Fruit fly (Drosophila melanogaster) whole organism, larva: Measurements from ENCODE around the gene Taf13.
A peak's percentile ranks its signal among the peaks of the same experiment; 100 is the strongest.

Experiments
- noc ChIP-seq: fragments of 200-800 bp; sonication (Bioruptor generic); optimal IDR thresholded peaks from 3 replicates; lab custom pipeline; 2019; ENCODE audit warnings: missing biosample characterization, mild to moderate bottlenecking, missing genetic modification characterization, moderate library complexity

Taf13 gene

dm6 chr2L:20093794-20094193 lies at the start of gene Taf13, which contains the start of gene nesd:
TSS of gene Taf13 (minus strand) at chr2L:20093849.
TSS of gene nesd (plus strand) at chr2L:20093972.
- peak; percentile 22 for TF ChIP-seq noc (tag; lab: Kevin White, UChicago)

dm6 chr2L:20134823-20135222 lies 41.2 kb upstream of the Taf13 start, which contains the start of gene CG10651:
TSS of gene CG10651 (minus strand) at chr2L:20134923.
- no peak for TF ChIP-seq noc (tag; lab: Kevin White, UChicago)

- no peak for TF ChIP-seq noc (tag; lab: Kevin White, UChicago)
Observed at dm6 chr2L:20121233-20121551, 27.5 kb upstream of the Taf13 start.

dm6 chr2L:20120388-20121232 lies 27.0 kb upstream of the Taf13 start:
- no peak for TF ChIP-seq noc (tag; lab: Kevin White, UChicago)

dm6 chr2L:20117752-20118151 lies 24.1 kb upstream of the Taf13 start:
- TF ChIP-seq noc (tag; lab: Kevin White, UChicago) = no peak

dm6 chr2L:20115865-20116264 lies 22.2 kb upstream of the Taf13 start:
- no peak for TF ChIP-seq noc (tag; lab: Kevin White, UChicago)

dm6 chr2L:20106595-20106994 lies 12.9 kb upstream of the Taf13 start:
- TF ChIP-seq noc (tag; lab: Kevin White, UChicago) = no peak

- TF ChIP-seq noc (tag; lab: Kevin White, UChicago) = no peak
Observed at dm6 chr2L:20104526-20104925, 10.9 kb upstream of the Taf13 start.

- no peak for TF ChIP-seq noc (tag; lab: Kevin White, UChicago)
Observed at dm6 chr2L:20104050-20104449, 10.4 kb upstream of the Taf13 start, which contains the start of gene CG13970. TSS of gene CG13970 (minus strand) at chr2L:20104150.

- peak; percentile 20 for TF ChIP-seq noc (tag; lab: Kevin White, UChicago)
Observed at dm6 chr2L:20098194-20098593, 4.5 kb upstream of the Taf13 start.

- no peak for TF ChIP-seq noc (tag; lab: Kevin White, UChicago)
Observed at dm6 chr2L:20097773-20098172, 4.1 kb upstream of the Taf13 start.

dm6 chr2L:20097105-20097631 lies 3.5 kb upstream of the Taf13 start, which contains the start of the genes mRpS18B and Kua:
TSS of gene mRpS18B (minus strand) at chr2L:20097253.
TSS of gene Kua (plus strand) at chr2L:20097581.
- TF ChIP-seq noc (tag; lab: Kevin White, UChicago) = peak; percentile 13

dm6 chr2L:20091094-20091679 lies 2.5 kb downstream of the Taf13 start, which contains the start of the genes CG10747 and Pyroxd1:
TSS of gene CG10747 (minus strand) at chr2L:20091348.
TSS of gene Pyroxd1 (plus strand) at chr2L:20091435.
- peak; percentile 99 for TF ChIP-seq noc (tag; lab: Kevin White, UChicago)

- peak; percentile 83 for TF ChIP-seq noc (tag; lab: Kevin White, UChicago)
Observed at dm6 chr2L:20086295-20087096, 7.2 kb downstream of the Taf13 start.

dm6 chr2L:20084785-20085555 lies 8.7 kb downstream of the Taf13 start, which contains the start of gene fok:
TSS of gene fok (minus strand) at chr2L:20085070.
- TF ChIP-seq noc (tag; lab: Kevin White, UChicago) = peak; percentile 98
